Fruit fly (Drosophila melanogaster): ENCODE measurements around the gene Npc1a.
A peak's percentile ranks its signal among the peaks of the same experiment; 100 is the strongest.

The Npc1a gene

dm6 chr2L:10238726-10239652, 18.0 kb upstream of the Npc1a start, which contains the start of gene me31B:
TSS of gene me31B (plus strand) at chr2L:10239341.
- peak; percentile 30 for TF ChIP-seq tj (GFP tag; optimal IDR thresholded peaks at IDR 0.05)
- no peak for TF ChIP-seq ovo (GFP tag; optimal IDR thresholded peaks at IDR 0.05)
- no peak for TF ChIP-seq CG7101 (tag; optimal IDR thresholded peaks at IDR 0.05)
- TF ChIP-seq kay (GFP tag; ENCODE audit: borderline replicate concordance), result peak; percentile 70
- no peak for TF ChIP-seq CG7045 (GFP tag; optimal IDR thresholded peaks at IDR 0.05)

- TF ChIP-seq CG7101 (tag; optimal IDR thresholded peaks at IDR 0.05) (no peak), ovo (GFP tag; optimal IDR thresholded peaks at IDR 0.05) (no peak), bab1 (GFP tag; optimal IDR thresholded peaks at IDR 0.05) (no peak), CG12768 (GFP tag; optimal IDR thresholded peaks at IDR 0.05) (peak; percentile 35), cnc (optimal IDR thresholded peaks at IDR 0.05) (no peak), CG14711 (tag; optimal IDR thresholded peaks at IDR 0.05) (no peak), pad (GFP tag; optimal IDR thresholded peaks at IDR 0.05) (peak; percentile 80), Mnt (GFP tag; optimal IDR thresholded peaks at IDR 0.05) (no peak), CG33017 (tag; optimal IDR thresholded peaks at IDR 0.05) (no peak), Hr96 (GFP tag; optimal IDR thresholded peaks at IDR 0.05) (no peak), CG1620 (GFP tag; optimal IDR thresholded peaks at IDR 0.05) (no peak), Clk (GFP tag; optimal IDR thresholded peaks at IDR 0.05) (no peak), cic (GFP tag; optimal IDR thresholded peaks at IDR 0.05) (peak; percentile 72)
Measured at dm6 chr2L:10237725-10238446, 16.9 kb upstream of the Npc1a start, which contains the start of gene mthl15. TSS of gene mthl15 (minus strand) at chr2L:10238317.

- no peak for TF ChIP-seq CG33017 (tag; optimal IDR thresholded peaks at IDR 0.05)
- TF ChIP-seq Mnt (GFP tag; optimal IDR thresholded peaks at IDR 0.05), result no peak
- no peak for TF ChIP-seq CG7101 (tag; optimal IDR thresholded peaks at IDR 0.05)
- TF ChIP-seq Clk (GFP tag; optimal IDR thresholded peaks at IDR 0.05), result no peak
- TF ChIP-seq CG7045 (GFP tag; optimal IDR thresholded peaks at IDR 0.05), result no peak
- no peak for TF ChIP-seq tj (GFP tag; optimal IDR thresholded peaks at IDR 0.05)
- no peak for TF ChIP-seq Hr96 (GFP tag; optimal IDR thresholded peaks at IDR 0.05)
- peak; percentile 29 for TF ChIP-seq CG11617 (GFP tag; optimal IDR thresholded peaks at IDR 0.05)
- TF ChIP-seq toe (GFP tag; optimal IDR thresholded peaks at IDR 0.05), result no peak
- no peak for TF ChIP-seq CG5204 (GFP tag; optimal IDR thresholded peaks at IDR 0.05)
- peak; percentile 91 for TF ChIP-seq kay (GFP tag; ENCODE audit: borderline replicate concordance)
- TF ChIP-seq cic (GFP tag; optimal IDR thresholded peaks at IDR 0.05), result peak; percentile 46
- no peak for TF ChIP-seq CG12768 (GFP tag; optimal IDR thresholded peaks at IDR 0.05)
- TF ChIP-seq pad (GFP tag; optimal IDR thresholded peaks at IDR 0.05), result no peak
- no peak for TF ChIP-seq ovo (GFP tag; optimal IDR thresholded peaks at IDR 0.05)
- TF ChIP-seq cnc (optimal IDR thresholded peaks at IDR 0.05), result no peak
- no peak for TF ChIP-seq CG1620 (GFP tag; optimal IDR thresholded peaks at IDR 0.05)
- no peak for TF ChIP-seq Crg-1 (GFP tag; optimal IDR thresholded peaks at IDR 0.05)
- no peak for TF ChIP-seq CG14711 (tag; optimal IDR thresholded peaks at IDR 0.05)
- no peak for TF ChIP-seq bab1 (GFP tag; optimal IDR thresholded peaks at IDR 0.05)
Measured at dm6 chr2L:10232827-10233226, 11.8 kb upstream of the Npc1a start.

DNA sequence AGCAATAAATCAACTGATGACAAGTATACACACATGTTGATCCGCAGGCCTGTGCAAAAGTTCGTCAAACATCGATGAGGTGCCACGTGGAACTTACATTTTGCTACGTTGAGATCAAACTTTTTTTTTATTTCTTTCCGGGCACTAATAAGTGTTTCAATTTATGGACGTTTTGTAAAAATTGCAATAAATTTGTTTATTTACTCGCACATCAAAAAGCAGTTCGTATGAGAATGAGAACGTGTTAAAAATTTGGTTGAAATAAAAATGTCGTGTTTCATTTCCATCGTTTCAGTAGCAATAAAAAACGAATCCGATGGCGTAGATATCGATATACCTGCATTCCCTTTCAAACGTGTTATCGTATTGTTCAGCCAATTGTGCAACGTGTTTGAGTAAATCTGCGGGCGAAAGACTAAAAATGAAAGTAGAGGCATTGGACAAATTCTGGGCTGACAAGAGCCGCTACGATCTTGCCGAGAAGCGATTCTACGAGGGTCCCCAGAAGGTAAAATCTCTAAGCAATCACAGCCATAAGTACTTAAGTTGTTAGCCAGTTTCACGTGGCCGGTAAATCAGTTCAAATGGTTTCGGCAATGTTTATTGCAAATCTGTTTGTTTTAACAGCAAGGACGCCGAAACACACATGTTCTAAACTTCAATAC, 11.3 kb upstream of the Npc1a start, which contains the start of gene eEF1delta:
eEF1delta (plus strand) TSS at position 356 of the 665 bp plus-strand sequence.
- TF ChIP-seq Hr96 (GFP tag; optimal IDR thresholded peaks at IDR 0.05), result no peak
- TF ChIP-seq pad (GFP tag; optimal IDR thresholded peaks at IDR 0.05), result no peak
- TF ChIP-seq cnc (optimal IDR thresholded peaks at IDR 0.05), result peak in 1 of 2 experiments; percentile 3
- peak; percentile 47 for TF ChIP-seq CG11617 (GFP tag; optimal IDR thresholded peaks at IDR 0.05)
- peak; percentile 18 for TF ChIP-seq bab1 (GFP tag; optimal IDR thresholded peaks at IDR 0.05)
- peak; percentile 68 for TF ChIP-seq Mnt (GFP tag; optimal IDR thresholded peaks at IDR 0.05)

DNA sequence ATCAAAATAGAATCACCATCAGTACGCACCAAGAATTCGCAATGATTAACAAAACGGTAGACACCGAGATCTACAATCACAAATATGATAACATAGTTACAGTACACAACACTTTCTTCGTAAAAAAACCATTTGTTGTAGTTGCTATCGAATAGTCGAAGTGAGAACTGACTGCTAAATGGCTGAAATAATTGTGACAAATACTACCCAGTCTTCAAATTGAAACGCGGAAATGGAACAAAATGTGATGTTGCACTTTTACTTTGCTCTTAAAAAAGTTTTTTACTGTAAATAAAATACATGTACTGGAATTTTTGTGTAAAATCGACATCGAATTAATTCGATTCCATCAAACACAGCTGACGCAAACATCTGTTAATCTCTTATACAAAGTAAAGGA, 10.5 kb upstream of the Npc1a start, which contains the start of gene ova:
ova (minus strand) TSS at position 183 of the 400 bp plus-strand sequence.
- TF ChIP-seq bab1 (GFP tag; optimal IDR thresholded peaks at IDR 0.05), result no peak
- TF ChIP-seq toe (GFP tag; optimal IDR thresholded peaks at IDR 0.05), result no peak
- TF ChIP-seq Clk (GFP tag; optimal IDR thresholded peaks at IDR 0.05), result no peak
- TF ChIP-seq Hr96 (GFP tag; optimal IDR thresholded peaks at IDR 0.05), result no peak
- TF ChIP-seq CG1620 (GFP tag; optimal IDR thresholded peaks at IDR 0.05), result no peak
- TF ChIP-seq CG5204 (GFP tag; optimal IDR thresholded peaks at IDR 0.05), result no peak
- no peak for TF ChIP-seq CG11617 (GFP tag; optimal IDR thresholded peaks at IDR 0.05)
- no peak for TF ChIP-seq CG12768 (GFP tag; optimal IDR thresholded peaks at IDR 0.05)
- no peak for TF ChIP-seq pad (GFP tag; optimal IDR thresholded peaks at IDR 0.05)
- TF ChIP-seq CG33017 (tag; optimal IDR thresholded peaks at IDR 0.05), result no peak
- TF ChIP-seq CG7101 (tag; optimal IDR thresholded peaks at IDR 0.05), result no peak
- no peak for TF ChIP-seq kay (GFP tag; ENCODE audit: borderline replicate concordance)
- TF ChIP-seq ovo (GFP tag; optimal IDR thresholded peaks at IDR 0.05), result no peak
- no peak for TF ChIP-seq CG7045 (GFP tag; optimal IDR thresholded peaks at IDR 0.05)
- TF ChIP-seq cnc (optimal IDR thresholded peaks at IDR 0.05), result no peak
- no peak for TF ChIP-seq tj (GFP tag; optimal IDR thresholded peaks at IDR 0.05)
- no peak for TF ChIP-seq CG14711 (tag; optimal IDR thresholded peaks at IDR 0.05)
- no peak for TF ChIP-seq Mnt (GFP tag; optimal IDR thresholded peaks at IDR 0.05)
- TF ChIP-seq Crg-1 (GFP tag; optimal IDR thresholded peaks at IDR 0.05), result no peak

All from whole organism, adult.